Worm (Caenorhabditis elegans) whole organism, L1 larva: ENCODE results near the gene C15B12.4.

ENCODE experiments used
- aly-2 ChIP-seq: fragments of 150-350 bp; optimal IDR thresholded peaks from 2 replicates; lab custom pipeline; 2014; ENCODE audit warnings: missing biosample characterization, missing genetic modification characterization
- ama-1 ChIP-seq: fragments of 150-350 bp; optimal IDR thresholded peaks from 2 replicates; lab custom pipeline; 2014
- ceh-82 ChIP-seq, 3 experiments: fragments of 150-350 bp in 1 of 3; sonication (generic microtip) in 2 of 3; optimal IDR thresholded peaks; 2 replicates each; lab custom pipeline; 2014 to 2017; ENCODE audit warnings: missing biosample characterization in 3 of 3, missing genetic modification characterization in 3 of 3
- ces-1 ChIP-seq: fragments of 150-350 bp; optimal IDR thresholded peaks from 2 replicates; lab custom pipeline; 2014; ENCODE audit warnings: missing biosample characterization, missing genetic modification reagents, missing genetic modification characterization
- egl-27 ChIP-seq, 2 experiments: fragments of 150-350 bp in 1 of 2; sonication (generic microtip); optimal IDR thresholded peaks; 3 replicates each; lab custom pipeline; 2017 to 2018; ENCODE audit warnings: missing biosample characterization in 2 of 2, missing genetic modification characterization in 2 of 2, missing genetic modification reagents in 2 of 2
- elt-3 ChIP-seq, 6 experiments: fragments of 150-350 bp in 1 of 6; sonication (generic microtip); optimal IDR thresholded peaks; 2 replicates each; lab custom pipeline; 2017 to 2018; ENCODE audit warnings: missing biosample characterization in 6 of 6, missing genetic modification characterization in 6 of 6, inconsistent platforms in 1 of 6
- lin-13 ChIP-seq: fragments of 150-350 bp; optimal IDR thresholded peaks from 2 replicates; lab custom pipeline; 2014; ENCODE audit warnings: missing biosample characterization, missing genetic modification reagents, missing genetic modification characterization
- lin-39 ChIP-seq: fragments of 150-350 bp; optimal IDR thresholded peaks from 2 replicates; lab custom pipeline; 2014; ENCODE audit warnings: missing biosample characterization, missing genetic modification reagents, missing genetic modification characterization
- nhr-237 ChIP-seq: fragments of 150-350 bp; optimal IDR thresholded peaks from 2 replicates; lab custom pipeline; 2014; ENCODE audit warnings: missing biosample characterization, missing genetic modification characterization
- nhr-28 ChIP-seq: fragments of 150-350 bp; optimal IDR thresholded peaks from 2 replicates; lab custom pipeline; 2014; ENCODE audit warnings: missing biosample characterization, missing genetic modification characterization
- nhr-76 ChIP-seq: sonication (generic microtip); optimal IDR thresholded peaks from 2 replicates; lab custom pipeline; 2017; ENCODE audit warnings: missing biosample characterization, missing genetic modification characterization
- nhr-84 ChIP-seq: sonication (generic microtip); optimal IDR thresholded peaks from 2 replicates; lab custom pipeline; 2017; ENCODE audit warnings: missing biosample characterization, missing genetic modification characterization
- tbx-2 ChIP-seq: sonication (generic microtip); optimal IDR thresholded peaks from 2 replicates; lab custom pipeline; 2016; ENCODE audit warnings: missing genetic modification characterization, missing compliant biosample characterization
- unc-30 ChIP-seq: sonication (generic microtip); optimal IDR thresholded peaks from 2 replicates; lab custom pipeline; 2017; ENCODE audit warnings: missing biosample characterization, missing genetic modification characterization

DNA sequence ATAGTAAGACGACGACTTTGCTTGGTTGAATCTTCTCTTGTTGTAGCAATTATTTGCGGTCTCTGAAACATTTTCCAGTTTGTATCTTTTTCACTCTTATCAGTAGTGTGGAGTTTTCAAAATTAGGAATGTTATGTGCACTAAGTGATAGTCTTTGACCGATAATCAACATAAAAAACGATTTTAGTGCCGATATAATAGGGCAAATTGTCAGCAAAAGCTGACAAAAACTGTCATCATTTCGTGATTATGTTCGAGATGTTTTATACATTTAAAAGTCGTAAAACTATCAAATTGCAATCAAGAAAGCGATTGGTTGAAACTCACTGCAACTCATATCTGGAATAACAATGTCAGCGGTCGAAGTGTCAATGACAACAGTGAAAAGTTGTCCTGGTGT is 28.3 kb downstream of the C15B12.4 start:
- no peak for TF ChIP-seq ama-1 (lab: Kevin White, UChicago)
- no peak for TF ChIP-seq nhr-84 (tag; lab: Kevin White, UChicago)
- TF ChIP-seq aly-2 (tag; lab: Kevin White, UChicago) = no peak
- no peak for TF ChIP-seq ceh-82 (tag; optimal IDR thresholded peaks at IDR 0.05; lab: Kevin White, UChicago)
- no peak for TF ChIP-seq elt-3 (tag; optimal IDR thresholded peaks at IDR 0.05; lab: Kevin White, UChicago)
- TF ChIP-seq unc-30 = no peak
- TF ChIP-seq nhr-237 (tag; lab: Kevin White, UChicago) = no peak
- no peak for TF ChIP-seq egl-27 (tag; optimal IDR thresholded peaks at IDR 0.05; lab: Kevin White, UChicago)
- TF ChIP-seq lin-39 (tag; lab: Kevin White, UChicago) = no peak
- no peak for TF ChIP-seq lin-13
- TF ChIP-seq nhr-76 (tag; lab: Kevin White, UChicago) = no peak
- no peak for TF ChIP-seq nhr-28 (tag; lab: Kevin White, UChicago)
- TF ChIP-seq ces-1 = no peak
- no peak for TF ChIP-seq tbx-2 (tag; lab: Kevin White, UChicago)
